Fruit fly (Drosophila melanogaster): ENCODE results near the gene CG4751.

The CG4751 gene

DNA sequence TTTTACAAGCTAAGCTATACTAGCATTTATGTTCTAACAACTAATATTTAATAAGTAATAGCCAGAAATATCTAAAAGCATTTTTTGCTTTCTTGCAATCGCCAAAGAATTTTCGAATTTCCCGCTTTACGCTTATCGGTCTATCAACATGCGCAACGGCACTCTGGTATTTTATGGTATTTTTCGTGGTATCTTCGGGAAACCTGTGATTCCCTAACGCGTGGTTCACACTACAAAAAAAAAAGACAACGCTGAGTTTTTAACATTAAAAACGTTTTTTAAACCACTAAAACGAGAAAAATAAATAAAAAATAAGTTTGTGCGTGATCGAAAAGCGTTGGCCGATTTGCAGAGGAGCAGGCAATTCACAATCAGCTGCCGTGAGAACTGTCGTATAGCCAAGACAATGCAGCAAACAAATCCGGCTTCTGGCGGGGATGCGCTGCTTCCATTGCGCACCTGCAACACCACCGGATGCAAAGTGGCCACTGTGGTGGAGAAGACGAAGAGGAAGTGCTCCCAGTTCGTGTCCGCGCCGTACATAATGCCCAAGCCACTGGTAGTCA lies 48.4 kb downstream of the CG4751 start, which contains the start of gene Boh2:
Gene Boh2, plus strand, starts transcription at position 207 of the 566 bp plus-strand sequence.
- peak; percentile 44; the same call in 2 of the 3 replicates for TF ChIP-seq CG6163 (GFP tag; IDR thresholded peaks at IDR 0.05)
- TF ChIP-seq CG3032 (tag; optimal IDR thresholded peaks at IDR 0.05) = peak; percentile 7
- TF ChIP-seq esn (GFP tag; optimal IDR thresholded peaks at IDR 0.05) = peak; percentile 10
- TF ChIP-seq OdsH (GFP tag; optimal IDR thresholded peaks at IDR 0.05) = no peak
- no peak for TF ChIP-seq CG1621 (tag; optimal IDR thresholded peaks at IDR 0.05)
- TF ChIP-seq CG8119 (GFP tag; IDR thresholded peaks at IDR 0.05) = peak; percentile 40; the same call in 2 of the 3 replicates
- TF ChIP-seq Eip78C (GFP tag) = peak; percentile 74

DNA sequence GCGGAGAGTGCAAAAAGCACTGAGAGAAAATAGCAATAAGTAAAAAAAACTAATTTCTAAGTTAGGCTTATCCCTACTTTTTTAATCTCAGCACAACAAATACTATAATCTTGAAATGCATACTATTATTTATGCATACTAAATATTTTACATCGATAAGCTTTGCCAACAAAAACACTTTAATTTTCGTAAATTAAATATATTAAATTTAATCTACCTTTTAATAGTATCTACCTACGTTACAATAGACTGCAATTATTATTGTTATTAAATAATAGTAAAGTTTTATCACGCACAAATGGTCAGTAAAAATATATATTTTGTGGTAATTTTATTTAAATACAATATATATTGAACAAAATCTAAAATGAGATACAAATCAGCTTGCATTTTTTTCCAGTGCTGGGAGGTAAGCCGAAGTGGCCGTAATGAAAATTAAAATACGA lies 51.6 kb downstream of the CG4751 start:
- peak; percentile 67 for TF ChIP-seq Sox15 (GFP tag; optimal IDR thresholded peaks at IDR 0.05)
- TF ChIP-seq CG32006 (GFP tag; optimal IDR thresholded peaks at IDR 0.05) = peak; percentile 64
- TF ChIP-seq CG8632 (GFP tag; optimal IDR thresholded peaks at IDR 0.05) = peak; percentile 91
- peak; percentile 95 for TF ChIP-seq Eip78C (GFP tag)
- TF ChIP-seq Hr38 (GFP tag; optimal IDR thresholded peaks at IDR 0.05) = no peak
- TF ChIP-seq CG34406 (GFP tag; optimal IDR thresholded peaks at IDR 0.05) = peak; percentile 90
- peak; percentile 82 for TF ChIP-seq CG3919 (GFP tag; optimal IDR thresholded peaks at IDR 0.05)
- TF ChIP-seq CG15336 (GFP tag; IDR thresholded peaks at IDR 0.05) = peak; percentile 44; the same call in 1 of the 2 replicates
- TF ChIP-seq Blimp-1 (GFP tag; optimal IDR thresholded peaks at IDR 0.05) = peak; percentile 75
- peak; percentile 81 for TF ChIP-seq achi (GFP tag; optimal IDR thresholded peaks at IDR 0.05)
- peak; percentile 83 for TF ChIP-seq CG9139 (GFP tag; optimal IDR thresholded peaks at IDR 0.05)
- TF ChIP-seq CG3032 (tag; optimal IDR thresholded peaks at IDR 0.05) = peak; percentile 93
- peak; percentile 77 for TF ChIP-seq CG16779 (tag; optimal IDR thresholded peaks at IDR 0.05)
- peak; percentile 53 for TF ChIP-seq Sox102F (GFP tag; optimal IDR thresholded peaks at IDR 0.05)
- TF ChIP-seq CG31627 (GFP tag; optimal IDR thresholded peaks at IDR 0.05) = peak; percentile 55
- no peak for TF ChIP-seq CG11294 (GFP tag; IDR thresholded peaks at IDR 0.05)
- TF ChIP-seq Met (GFP tag; optimal IDR thresholded peaks at IDR 0.05) = peak; percentile 76
- peak; percentile 66 for TF ChIP-seq Smox (GFP tag; optimal IDR thresholded peaks at IDR 0.05)
- TF ChIP-seq CG10631 (GFP tag; optimal IDR thresholded peaks at IDR 0.05) = peak; percentile 82
- TF ChIP-seq fd59A (GFP tag; optimal IDR thresholded peaks at IDR 0.05) = peak; percentile 82
- TF ChIP-seq OdsH (GFP tag; optimal IDR thresholded peaks at IDR 0.05) = peak; percentile 80
- no peak for TF ChIP-seq eg (GFP tag; IDR thresholded peaks at IDR 0.05)
- TF ChIP-seq Gug (GFP tag; IDR thresholded peaks at IDR 0.05) = no peak
- peak; percentile 77 for TF ChIP-seq CG11762 (GFP tag; optimal IDR thresholded peaks at IDR 0.05; ENCODE audit: insufficient read depth)
- no peak; the same call in 2 of the 3 replicates for TF ChIP-seq CG8119 (GFP tag; IDR thresholded peaks at IDR 0.05)
- peak; percentile 89 for TF ChIP-seq Ets96B (tag; optimal IDR thresholded peaks at IDR 0.05)
- TF ChIP-seq CG6854 (GFP tag; optimal IDR thresholded peaks at IDR 0.05) = no peak
- TF ChIP-seq CG8319 (GFP tag; optimal IDR thresholded peaks at IDR 0.05) = peak; percentile 63
- TF ChIP-seq salr (GFP tag; optimal IDR thresholded peaks at IDR 0.05) = peak; percentile 36 to 84
- TF ChIP-seq CG6792 (GFP tag; optimal IDR thresholded peaks at IDR 0.05) = peak; percentile 80
- TF ChIP-seq ss (GFP tag; optimal IDR thresholded peaks at IDR 0.05) = peak; percentile 79 to 93
- TF ChIP-seq CG7368 (GFP tag; optimal IDR thresholded peaks at IDR 0.05) = peak; percentile 66
- peak; percentile 72 for TF ChIP-seq CG11902 (GFP tag; optimal IDR thresholded peaks at IDR 0.05)
- TF ChIP-seq lz (GFP tag; optimal IDR thresholded peaks at IDR 0.05) = peak; percentile 63
- TF ChIP-seq Ets21C (GFP tag; optimal IDR thresholded peaks at IDR 0.05) = peak; percentile 10
- peak; percentile 87 for TF ChIP-seq spab (GFP tag; optimal IDR thresholded peaks at IDR 0.05)
- TF ChIP-seq esn (GFP tag; optimal IDR thresholded peaks at IDR 0.05) = peak; percentile 86
- no peak for TF ChIP-seq CG1621 (tag; optimal IDR thresholded peaks at IDR 0.05)
- TF ChIP-seq pdm3 (GFP tag; optimal IDR thresholded peaks at IDR 0.05) = peak; percentile 55
- peak; percentile 81 for TF ChIP-seq dsx (GFP tag; optimal IDR thresholded peaks at IDR 0.05; ENCODE audit: poor library complexity, severe bottlenecking)
- peak; percentile 69 for TF ChIP-seq CG6163 (GFP tag; IDR thresholded peaks at IDR 0.05)
- TF ChIP-seq Eip75B (GFP tag; optimal IDR thresholded peaks at IDR 0.05) = peak; percentile 49
- TF ChIP-seq Hr39 (GFP tag; optimal IDR thresholded peaks at IDR 0.05) = peak; percentile 52
- TF ChIP-seq CG10669 (GFP tag; optimal IDR thresholded peaks at IDR 0.05) = peak; percentile 82
- TF ChIP-seq Lpt (GFP tag; optimal IDR thresholded peaks at IDR 0.05) = peak; percentile 22
- TF ChIP-seq cyc (GFP tag; optimal IDR thresholded peaks at IDR 0.05) = peak; percentile 63
- no peak for TF ChIP-seq fd85E (GFP tag; optimal IDR thresholded peaks at IDR 0.05)
